Fruit fly (Drosophila melanogaster) whole organism, prepupa: ENCODE results near the gene CG1113.
A peak's percentile ranks its signal among the peaks of the same experiment; 100 is the strongest.

ENCODE experiments used
- CG10631 ChIP-seq: fragments of 200-800 bp; sonication (Bioruptor generic); optimal IDR thresholded peaks from 2 replicates; lab custom pipeline; 2016; ENCODE audit warnings: missing biosample characterization, missing genetic modification characterization
- CG10669 ChIP-seq: fragments of 200-800 bp; sonication (Bioruptor generic); optimal IDR thresholded peaks from 3 replicates; lab custom pipeline; 2018; ENCODE audit warnings: missing biosample characterization, mild to moderate bottlenecking, missing genetic modification characterization, moderate library complexity
- CG11762 ChIP-seq: fragments of 200-800 bp; sonication (Bioruptor generic); optimal IDR thresholded peaks from 3 replicates; lab custom pipeline; 2016; ENCODE audit warnings: missing biosample characterization, missing genetic modification characterization; ENCODE audit not compliant: insufficient read depth
- CG11902 ChIP-seq: fragments of 200-800 bp; sonication (Bioruptor generic); optimal IDR thresholded peaks from 3 replicates; lab custom pipeline; 2016; ENCODE audit warnings: missing biosample characterization, missing genetic modification characterization
- CG1621 ChIP-seq: fragments of 200-800 bp; sonication (Bioruptor generic); optimal IDR thresholded peaks from 3 replicates; lab custom pipeline; 2018; ENCODE audit warnings: missing biosample characterization, mild to moderate bottlenecking, missing genetic modification characterization
- CG32006 ChIP-seq: fragments of 200-800 bp; sonication (Bioruptor generic); optimal IDR thresholded peaks from 3 replicates; lab custom pipeline; 2017; ENCODE audit warnings: missing biosample characterization, mild to moderate bottlenecking, missing genetic modification characterization
- CG34406 ChIP-seq: fragments of 200-800 bp; sonication (Bioruptor generic); optimal IDR thresholded peaks from 3 replicates; lab custom pipeline; 2016; ENCODE audit warnings: missing biosample characterization, missing genetic modification characterization
- CG4318 ChIP-seq: fragments of 200-800 bp; sonication (Bioruptor generic); optimal IDR thresholded peaks from 3 replicates; lab custom pipeline; 2017; ENCODE audit warnings: missing biosample characterization, mild to moderate bottlenecking, missing genetic modification characterization
- CG6163 ChIP-seq: fragments of 200-800 bp; sonication (Bioruptor generic); IDR thresholded peaks from 3 replicates; pipeline ENCODE4 v1.3.6; 2022; ENCODE audit warnings: missing biosample characterization, missing genetic modification characterization
- CG6276 ChIP-seq: fragments of 200-800 bp; sonication (Bioruptor generic); optimal IDR thresholded peaks from 2 replicates; lab custom pipeline; 2017; ENCODE audit warnings: missing biosample characterization, mild to moderate bottlenecking, missing genetic modification characterization
- CG6792 ChIP-seq: fragments of 200-800 bp; sonication (Bioruptor generic); optimal IDR thresholded peaks from 3 replicates; lab custom pipeline; 2016; ENCODE audit warnings: missing biosample characterization, missing genetic modification characterization
- CG6854 ChIP-seq: fragments of 200-800 bp; sonication (Bioruptor generic); optimal IDR thresholded peaks from 2 replicates; lab custom pipeline; 2017; ENCODE audit warnings: missing biosample characterization, mild to moderate bottlenecking, missing genetic modification characterization
- CG7368 ChIP-seq: fragments of 200-800 bp; sonication (Bioruptor generic); optimal IDR thresholded peaks from 3 replicates; lab custom pipeline; 2016; ENCODE audit warnings: missing biosample characterization, missing genetic modification characterization
- CG8119 ChIP-seq: fragments of 200-800 bp; sonication (Bioruptor generic); IDR thresholded peaks from 3 replicates; pipeline ENCODE4 v1.3.6; 2022; ENCODE audit warnings: missing biosample characterization, missing genetic modification characterization
- CG8319 ChIP-seq: fragments of 200-800 bp; sonication (Bioruptor generic); optimal IDR thresholded peaks from 3 replicates; lab custom pipeline; 2016; ENCODE audit warnings: missing biosample characterization, missing genetic modification characterization
- CG8632 ChIP-seq: fragments of 200-800 bp; sonication (Bioruptor generic); optimal IDR thresholded peaks from 3 replicates; lab custom pipeline; 2016; ENCODE audit warnings: missing biosample characterization, missing genetic modification characterization
- Eip75B ChIP-seq: fragments of 200-800 bp; sonication (Bioruptor generic); optimal IDR thresholded peaks from 3 replicates; lab custom pipeline; 2016; ENCODE audit warnings: missing biosample characterization, missing genetic modification characterization
- Eip93F ChIP-seq: fragments of 200-800 bp; sonication (Bioruptor generic); optimal IDR thresholded peaks from 2 replicates; lab custom pipeline; 2016; ENCODE audit warnings: missing biosample characterization, mild to moderate bottlenecking, missing genetic modification characterization
- Ets21C ChIP-seq: fragments of 200-800 bp; sonication (Bioruptor generic); optimal IDR thresholded peaks from 3 replicates; lab custom pipeline; 2016; ENCODE audit warnings: missing biosample characterization, missing genetic modification characterization
- Ets96B ChIP-seq: fragments of 200-800 bp; optimal IDR thresholded peaks from 2 replicates; lab custom pipeline; 2019; ENCODE audit warnings: missing biosample characterization, mild to moderate bottlenecking, missing genetic modification characterization, moderate library complexity
- Hr39 ChIP-seq: fragments of 200-800 bp; sonication (Bioruptor generic); optimal IDR thresholded peaks from 2 replicates; lab custom pipeline; 2016; ENCODE audit warnings: missing biosample characterization, missing genetic modification characterization
- Hr4 ChIP-seq: fragments of 200-800 bp; sonication (Bioruptor generic); optimal IDR thresholded peaks from 3 replicates; lab custom pipeline; 2016; ENCODE audit warnings: missing biosample characterization, missing genetic modification characterization
- Lpt ChIP-seq: fragments of 200-800 bp; sonication (Bioruptor generic); optimal IDR thresholded peaks from 3 replicates; lab custom pipeline; 2016; ENCODE audit warnings: missing biosample characterization, missing genetic modification characterization
- Met ChIP-seq: fragments of 200-800 bp; sonication (Bioruptor generic); optimal IDR thresholded peaks from 3 replicates; lab custom pipeline; 2016; ENCODE audit warnings: missing biosample characterization, missing genetic modification characterization
- OdsH ChIP-seq: fragments of 200-800 bp; sonication (Bioruptor generic); optimal IDR thresholded peaks from 3 replicates; lab custom pipeline; 2016; ENCODE audit warnings: missing biosample characterization, missing genetic modification characterization
- Sox102F ChIP-seq: fragments of 200-800 bp; sonication (Bioruptor generic); optimal IDR thresholded peaks from 2 replicates; lab custom pipeline; 2016; ENCODE audit warnings: missing biosample characterization, mild to moderate bottlenecking, missing genetic modification characterization
- Sox15 ChIP-seq: fragments of 200-800 bp; sonication (Bioruptor generic); optimal IDR thresholded peaks from 3 replicates; lab custom pipeline; 2016; ENCODE audit warnings: missing biosample characterization, missing genetic modification characterization
- achi ChIP-seq: fragments of 200-800 bp; sonication (Bioruptor generic); optimal IDR thresholded peaks from 3 replicates; lab custom pipeline; 2016; ENCODE audit warnings: missing biosample characterization, missing genetic modification characterization
- acj6 ChIP-seq: fragments of 200-800 bp; sonication (Bioruptor generic); optimal IDR thresholded peaks from 3 replicates; lab custom pipeline; 2016; ENCODE audit warnings: missing biosample characterization, missing genetic modification characterization
- dac ChIP-seq: fragments of 200-800 bp; sonication (Bioruptor generic); optimal IDR thresholded peaks from 2 replicates; lab custom pipeline; 2017; ENCODE audit warnings: missing biosample characterization, mild to moderate bottlenecking, missing genetic modification characterization
- dsx ChIP-seq: fragments of 200-800 bp; optimal IDR thresholded peaks from 3 replicates; lab custom pipeline; 2019; ENCODE audit warnings: missing biosample characterization, mild to moderate bottlenecking, missing genetic modification characterization, moderate library complexity; ENCODE audit not compliant: poor library complexity, severe bottlenecking
- eg ChIP-seq: fragments of 200-800 bp; sonication (Bioruptor generic); IDR thresholded peaks from 3 replicates; pipeline ENCODE4 v1.3.6; 2022; ENCODE audit warnings: missing biosample characterization, missing genetic modification characterization
- esn ChIP-seq: fragments of 200-800 bp; sonication (Bioruptor generic); optimal IDR thresholded peaks from 2 replicates; lab custom pipeline; 2016; ENCODE audit warnings: missing biosample characterization, mild to moderate bottlenecking, missing genetic modification characterization, moderate library complexity
- fd59A ChIP-seq: fragments of 200-800 bp; sonication (Bioruptor generic); optimal IDR thresholded peaks from 2 replicates; lab custom pipeline; 2017; ENCODE audit warnings: missing biosample characterization, mild to moderate bottlenecking, missing genetic modification characterization, missing genetic modification reagents
- fd85E ChIP-seq: fragments of 200-800 bp; sonication (Bioruptor generic); optimal IDR thresholded peaks from 3 replicates; lab custom pipeline; 2016; ENCODE audit warnings: missing biosample characterization, missing genetic modification characterization
- fkh ChIP-seq: fragments of 200-800 bp; sonication (Bioruptor generic); optimal IDR thresholded peaks from 3 replicates; lab custom pipeline; 2017; ENCODE audit warnings: missing biosample characterization, mild to moderate bottlenecking, missing genetic modification characterization, moderate library complexity
- lz ChIP-seq: fragments of 200-800 bp; sonication (Bioruptor generic); optimal IDR thresholded peaks from 3 replicates; lab custom pipeline; 2016; ENCODE audit warnings: missing biosample characterization, missing genetic modification characterization
- net ChIP-seq: fragments of 200-800 bp; sonication (Bioruptor generic); optimal IDR thresholded peaks from 3 replicates; lab custom pipeline; 2016; ENCODE audit warnings: missing biosample characterization, missing genetic modification characterization
- pdm3 ChIP-seq: fragments of 200-800 bp; sonication (Bioruptor generic); optimal IDR thresholded peaks from 3 replicates; lab custom pipeline; 2016; ENCODE audit warnings: missing biosample characterization, missing genetic modification characterization
- salr ChIP-seq, 2 experiments: fragments of 200-800 bp; sonication (Bioruptor generic); optimal IDR thresholded peaks; 3 replicates each; lab custom pipeline; 2016 to 2018; ENCODE audit warnings: missing biosample characterization in 2 of 2, missing genetic modification characterization in 2 of 2, mild to moderate bottlenecking in 1 of 2
- svp ChIP-seq: fragments of 200-800 bp; sonication (Bioruptor generic); peaks from one replicate; lab custom pipeline; 2016; ENCODE audit warnings: missing biosample characterization, missing genetic modification characterization
- topi ChIP-seq: fragments of 200-800 bp; sonication (Bioruptor generic); optimal IDR thresholded peaks from 3 replicates; lab custom pipeline; 2016; ENCODE audit warnings: missing biosample characterization, missing genetic modification characterization
- vri ChIP-seq: fragments of 200-800 bp; sonication (Bioruptor generic); optimal IDR thresholded peaks from 3 replicates; lab custom pipeline; 2016; ENCODE audit warnings: missing biosample characterization, mild to moderate bottlenecking, missing genetic modification characterization

The CG1113 gene

dm6 chr3R:5215334-5216307 lies 37.3 kb upstream of the CG1113 start (continued):
- TF ChIP-seq pdm3 (GFP tag; lab: Kevin White, UChicago) (peak; percentile 93), Hr4 (GFP tag; lab: Kevin White, UChicago) (peak; percentile 83), acj6 (peak; percentile 92), salr (GFP tag; optimal IDR thresholded peaks at IDR 0.05; lab: Kevin White, UChicago) (peak; percentile 71 to 83), svp (GFP tag; lab: Kevin White, UChicago) (peak; percentile 92), Sox102F (GFP tag; lab: Kevin White, UChicago) (peak; percentile 94), Met (GFP tag; lab: Kevin White, UChicago) (peak; percentile 93), Eip75B (GFP tag; lab: Kevin White, UChicago) (peak; percentile 92), OdsH (GFP tag; lab: Kevin White, UChicago) (peak; percentile 92), CG4318 (GFP tag; lab: Kevin White, UChicago) (peak; percentile 74), dac (GFP tag; lab: Kevin White, UChicago) (peak; percentile 78), fd85E (GFP tag; lab: Kevin White, UChicago) (peak; percentile 69), CG10669 (GFP tag; lab: Kevin White, UChicago) (peak; percentile 87), CG11762 (GFP tag; lab: Kevin White, UChicago) (peak; percentile 78), Ets21C (GFP tag; lab: Kevin White, UChicago) (peak; percentile 87), net (GFP tag; lab: Kevin White, UChicago) (peak; percentile 92), CG8632 (GFP tag; lab: Kevin White, UChicago) (peak; percentile 87), CG8319 (GFP tag; lab: Kevin White, UChicago) (peak; percentile 77)

- TF ChIP-seq fd59A (GFP tag; lab: Kevin White, UChicago) (no peak), fkh (GFP tag; lab: Kevin White, UChicago) (no peak)
Observed at dm6 chr3R:5216308-5216765, 36.6 kb upstream of the CG1113 start.

dm6 chr3R:5217278-5217714 lies 35.7 kb upstream of the CG1113 start, which contains the start of gene cno:
Gene cno, minus strand, starts transcription at chr3R:5217456.
- TF ChIP-seq Hr39 (no peak), pdm3 (GFP tag; lab: Kevin White, UChicago) (no peak), svp (GFP tag; lab: Kevin White, UChicago) (no peak), CG11902 (no peak), vri (no peak), lz (GFP tag; lab: Kevin White, UChicago) (no peak), Hr4 (GFP tag; lab: Kevin White, UChicago) (no peak), CG11762 (GFP tag; lab: Kevin White, UChicago) (no peak), CG6163 (GFP tag; lab: Robert Waterston, UW) (0 out of 3 replicates have a peak, but pooled peaks have one; percentile 7), Ets96B (tag; lab: Kevin White, UChicago) (no peak), CG34406 (GFP tag; lab: Kevin White, UChicago) (no peak), achi (GFP tag; lab: Kevin White, UChicago) (no peak), Eip75B (GFP tag; lab: Kevin White, UChicago) (no peak), esn (peak; percentile 34), acj6 (no peak), Sox102F (GFP tag; lab: Kevin White, UChicago) (no peak), CG32006 (GFP tag; lab: Kevin White, UChicago) (no peak), CG8319 (GFP tag; lab: Kevin White, UChicago) (no peak), eg (peak; percentile 34; the same call in 2 of the 3 replicates), CG6854 (peak; percentile 77), CG8632 (GFP tag; lab: Kevin White, UChicago) (no peak), CG6276 (no peak), CG6792 (GFP tag; lab: Kevin White, UChicago) (no peak), CG1621 (tag; lab: Kevin White, UChicago) (peak; percentile 8), CG8119 (GFP tag; lab: Robert Waterston, UW) (peak; percentile 51; the same call in 1 of the 3 replicates), Lpt (GFP tag; lab: Kevin White, UChicago) (no peak), dac (GFP tag; lab: Kevin White, UChicago) (no peak), CG7368 (GFP tag; lab: Kevin White, UChicago) (no peak), dsx (GFP tag; lab: Kevin White, UChicago) (peak; percentile 49), Eip93F (GFP tag; lab: Kevin White, UChicago) (no peak), Sox15 (GFP tag; lab: Kevin White, UChicago) (no peak), CG10669 (GFP tag; lab: Kevin White, UChicago) (no peak), topi (GFP tag; lab: Kevin White, UChicago) (no peak), net (GFP tag; lab: Kevin White, UChicago) (no peak), CG10631 (no peak)
